Worm (Caenorhabditis elegans) whole organism, mixed stage, embryonic: Measurements from ENCODE around the gene sipa-1.

ENCODE experiments used
- blmp-1 ChIP-seq: fragments of 150-350 bp; optimal IDR thresholded peaks from 2 replicates; lab custom pipeline; 2014; ENCODE audit warnings: missing biosample characterization, missing genetic modification characterization
- ceh-39 ChIP-seq: fragments of 150-350 bp; optimal IDR thresholded peaks from 2 replicates; lab custom pipeline; 2014; ENCODE audit warnings: missing biosample characterization, missing genetic modification characterization
- ces-1 ChIP-seq: fragments of 150-350 bp; optimal IDR thresholded peaks from 2 replicates; lab custom pipeline; 2014; ENCODE audit warnings: missing biosample characterization, missing genetic modification reagents, missing genetic modification characterization
- drap-1 ChIP-seq: fragments of 200-800 bp; sonication (Bioruptor generic); optimal IDR thresholded peaks from 3 replicates; lab custom pipeline; 2018; ENCODE audit warnings: mild to moderate bottlenecking, missing genetic modification characterization, missing compliant biosample characterization
- elt-1 ChIP-seq: sonication (generic microtip); optimal IDR thresholded peaks from 2 replicates; lab custom pipeline; 2017; ENCODE audit warnings: missing genetic modification characterization, mild to moderate bottlenecking, missing compliant biosample characterization, antibody characterized with exemption, moderate library complexity, borderline replicate concordance; ENCODE audit not compliant: insufficient read depth
- elt-3 ChIP-seq: fragments of 150-350 bp; optimal IDR thresholded peaks from 2 replicates; lab custom pipeline; 2014; ENCODE audit warnings: missing biosample characterization, missing genetic modification characterization
- flh-1 ChIP-seq: fragments of 200-800 bp; sonication (Bioruptor generic); optimal IDR thresholded peaks from 2 replicates; lab custom pipeline; 2018; ENCODE audit warnings: mild to moderate bottlenecking, missing genetic modification characterization, moderate library complexity, missing compliant biosample characterization
- hlh-1 ChIP-seq: fragments of 150-350 bp; optimal IDR thresholded peaks from 2 replicates; lab custom pipeline; 2014; ENCODE audit warnings: missing biosample characterization, missing genetic modification reagents, missing genetic modification characterization
- lin-13 ChIP-seq: fragments of 150-350 bp; optimal IDR thresholded peaks from 2 replicates; lab custom pipeline; 2014; ENCODE audit warnings: missing biosample characterization, missing genetic modification characterization
- lsy-2 ChIP-seq: fragments of 150-350 bp; optimal IDR thresholded peaks from 2 replicates; lab custom pipeline; 2014; ENCODE audit warnings: missing biosample characterization, missing genetic modification characterization
- mab-5 ChIP-seq: fragments of 150-350 bp; optimal IDR thresholded peaks from 2 replicates; lab custom pipeline; 2014; ENCODE audit warnings: missing biosample characterization, missing genetic modification characterization
- mep-1 ChIP-seq: fragments of 150-350 bp; optimal IDR thresholded peaks from 2 replicates; lab custom pipeline; 2017; ENCODE audit warnings: missing biosample characterization, missing genetic modification reagents, missing genetic modification characterization, inconsistent platforms
- mls-2 ChIP-seq: sonication (generic microtip); optimal IDR thresholded peaks from 2 replicates; lab custom pipeline; 2016; ENCODE audit warnings: mild to moderate bottlenecking, missing genetic modification characterization, moderate library complexity, missing compliant biosample characterization
- nhr-12 ChIP-seq: fragments of 150-350 bp; optimal IDR thresholded peaks from 2 replicates; lab custom pipeline; 2014; ENCODE audit warnings: missing biosample characterization, missing genetic modification characterization
- nhr-2 ChIP-seq: fragments of 150-350 bp; optimal IDR thresholded peaks from 2 replicates; lab custom pipeline; 2014; ENCODE audit warnings: missing biosample characterization, missing genetic modification characterization
- nhr-237 ChIP-seq: fragments of 150-350 bp; optimal IDR thresholded peaks from 2 replicates; lab custom pipeline; 2014; ENCODE audit warnings: missing biosample characterization, missing genetic modification characterization
- nhr-28 ChIP-seq: fragments of 150-350 bp; optimal IDR thresholded peaks from 2 replicates; lab custom pipeline; 2014; ENCODE audit warnings: missing biosample characterization, missing genetic modification characterization
- pha-4 ChIP-seq: fragments of 150-350 bp; optimal IDR thresholded peaks from 2 replicates; lab custom pipeline; 2018; ENCODE audit warnings: missing biosample characterization, missing genetic modification reagents, missing genetic modification characterization
- sem-2 ChIP-seq: fragments of 200-800 bp; sonication (Bioruptor generic); optimal IDR thresholded peaks from 2 replicates; lab custom pipeline; 2018; ENCODE audit warnings: mild to moderate bottlenecking, missing genetic modification characterization, missing compliant biosample characterization
- snpc-4 ChIP-seq: fragments of 150-350 bp; optimal IDR thresholded peaks from 2 replicates; lab custom pipeline; 2014; ENCODE audit warnings: missing biosample characterization, missing genetic modification characterization
- tbx-8 ChIP-seq: fragments of 200-800 bp; sonication (Bioruptor generic); optimal IDR thresholded peaks from 2 replicates; lab custom pipeline; 2018; ENCODE audit warnings: mild to moderate bottlenecking, missing genetic modification characterization, moderate library complexity, missing compliant biosample characterization
- unc-120 ChIP-seq: sonication (generic microtip); optimal IDR thresholded peaks from 2 replicates; lab custom pipeline; 2017; ENCODE audit warnings: missing genetic modification characterization, missing compliant biosample characterization; ENCODE audit not compliant: poor library complexity, severe bottlenecking
- unc-39 ChIP-seq: fragments of 150-350 bp; optimal IDR thresholded peaks from 2 replicates; lab custom pipeline; 2014; ENCODE audit warnings: missing biosample characterization, missing genetic modification characterization
- zip-8 ChIP-seq: fragments of 150-350 bp; optimal IDR thresholded peaks from 2 replicates; lab custom pipeline; 2014; ENCODE audit warnings: missing biosample characterization, missing genetic modification characterization
- ztf-11 ChIP-seq: fragments of 150-350 bp; optimal IDR thresholded peaks from 2 replicates; lab custom pipeline; 2014; ENCODE audit warnings: missing biosample characterization, missing genetic modification characterization

Gene sipa-1

DNA sequence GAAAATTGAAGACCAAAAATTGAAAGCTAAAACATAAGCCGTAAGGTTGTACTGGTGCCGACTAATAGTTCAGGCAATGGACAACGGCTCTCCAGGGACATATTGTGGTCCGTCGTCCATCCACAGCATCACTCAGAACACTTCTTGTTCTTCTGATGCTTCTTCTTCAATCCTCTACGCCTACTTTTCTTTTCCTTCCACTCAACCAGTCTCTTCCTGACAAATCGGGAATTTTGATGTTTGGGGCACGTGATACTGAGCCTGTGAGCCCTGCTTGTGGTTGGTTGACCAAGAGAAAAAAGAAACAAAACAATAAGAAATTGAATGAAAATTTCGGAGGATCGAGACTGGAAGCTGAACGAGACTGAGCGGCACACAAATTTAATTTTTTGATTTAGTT lies 15.8 kb downstream of the sipa-1 start:
- no peak for TF ChIP-seq lin-13 (tag; lab: Kevin White, UChicago)
- no peak for TF ChIP-seq unc-39 (tag; lab: Kevin White, UChicago)
- no peak for TF ChIP-seq unc-120
- no peak for TF ChIP-seq mls-2
- TF ChIP-seq elt-3 (tag; lab: Kevin White, UChicago) = no peak
- TF ChIP-seq hlh-1 (tag; lab: Kevin White, UChicago) = no peak
- no peak for TF ChIP-seq pha-4 (tag; lab: Kevin White, UChicago)
- no peak for TF ChIP-seq ces-1 (GFP tag; lab: Kevin White, UChicago)
- TF ChIP-seq mep-1 (tag; lab: Kevin White, UChicago) = no peak
- no peak for TF ChIP-seq sem-2 (GFP tag; lab: Kevin White, UChicago)
- no peak for TF ChIP-seq nhr-28
- no peak for TF ChIP-seq drap-1 (GFP tag; lab: Kevin White, UChicago)
- no peak for TF ChIP-seq mab-5 (tag; lab: Kevin White, UChicago)

DNA sequence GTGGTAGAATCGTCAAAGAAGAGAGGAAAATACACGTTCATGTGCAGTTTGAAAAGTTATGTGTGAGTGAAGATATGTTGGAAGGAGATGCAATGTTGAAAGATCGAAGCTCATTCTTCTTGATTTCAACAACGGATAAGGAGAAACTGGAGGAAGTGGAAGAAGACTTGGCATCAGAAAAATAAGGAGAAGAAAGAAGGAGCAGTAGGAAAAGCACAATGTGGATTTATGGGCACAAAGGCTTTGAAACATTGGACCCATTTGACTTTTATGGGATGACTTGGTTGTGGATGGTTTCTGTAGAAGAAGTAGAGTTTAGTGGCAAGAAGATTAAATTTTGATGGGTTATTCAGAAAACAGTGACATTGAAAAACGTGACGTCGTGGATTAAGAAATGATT lies 17.0 kb downstream of the sipa-1 start:
- TF ChIP-seq elt-1 (tag; lab: Kevin White, UChicago) = no peak

DNA sequence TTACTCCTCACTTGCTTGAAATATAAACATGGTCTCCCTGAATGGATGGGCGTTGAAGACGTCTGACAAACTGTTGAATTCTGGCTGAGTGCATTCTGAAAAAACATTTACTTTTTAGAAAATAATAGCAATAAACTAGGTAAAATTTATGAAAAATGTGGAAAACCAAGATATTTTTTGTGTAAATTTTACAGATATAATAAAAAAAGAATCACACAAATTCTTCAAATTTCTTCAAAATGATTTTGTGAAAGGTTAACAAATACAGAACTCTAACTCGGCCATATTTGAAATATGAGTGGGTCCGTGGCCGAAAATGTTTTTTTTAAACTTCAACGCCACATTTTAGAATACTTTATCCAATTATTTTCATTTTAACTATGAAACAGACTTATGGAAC lies 18.9 kb downstream of the sipa-1 start, which contains the start of gene glb-15:
Gene glb-15 (minus strand): TSS at position 101 of the 400 bp plus-strand sequence.
- TF ChIP-seq blmp-1 (no peak), nhr-237 (tag; lab: Kevin White, UChicago) (no peak), flh-1 (GFP tag; lab: Kevin White, UChicago) (no peak), mep-1 (tag; lab: Kevin White, UChicago) (no peak), elt-3 (tag; lab: Kevin White, UChicago) (no peak), mls-2 (no peak), ces-1 (GFP tag; lab: Kevin White, UChicago) (no peak), lsy-2 (no peak), nhr-12 (tag; lab: Kevin White, UChicago) (no peak), ceh-39 (tag; lab: Kevin White, UChicago) (no peak), snpc-4 (tag; lab: Kevin White, UChicago) (no peak)

DNA sequence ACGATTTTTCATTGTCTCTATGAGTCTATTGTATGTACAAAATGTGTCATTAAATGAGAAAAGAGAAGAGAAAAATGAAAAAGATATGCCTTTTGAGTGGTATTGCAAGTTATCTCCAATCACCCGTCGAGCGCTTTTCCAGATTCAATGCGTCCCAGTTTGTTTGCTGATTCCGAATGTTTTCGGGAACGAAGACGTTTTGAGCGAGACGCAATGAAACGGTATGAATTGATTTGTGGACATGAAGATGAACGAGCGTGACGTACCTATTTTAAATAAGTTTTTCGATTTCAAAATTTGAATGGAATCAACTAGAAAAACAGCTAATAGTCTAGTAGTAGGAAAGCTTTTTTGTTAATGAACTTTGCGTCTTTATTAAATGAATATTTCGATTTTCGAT lies 20.3 kb downstream of the sipa-1 start:
- TF ChIP-seq blmp-1 (no peak), tbx-8 (no peak), pha-4 (tag; lab: Kevin White, UChicago) (no peak), nhr-2 (tag; lab: Kevin White, UChicago) (no peak), unc-120 (no peak), lin-13 (tag; lab: Kevin White, UChicago) (no peak), mab-5 (tag; lab: Kevin White, UChicago) (no peak), nhr-12 (tag; lab: Kevin White, UChicago) (no peak), ztf-11 (no peak), mls-2 (no peak), elt-1 (tag; lab: Kevin White, UChicago) (no peak), lsy-2 (no peak)

DNA sequence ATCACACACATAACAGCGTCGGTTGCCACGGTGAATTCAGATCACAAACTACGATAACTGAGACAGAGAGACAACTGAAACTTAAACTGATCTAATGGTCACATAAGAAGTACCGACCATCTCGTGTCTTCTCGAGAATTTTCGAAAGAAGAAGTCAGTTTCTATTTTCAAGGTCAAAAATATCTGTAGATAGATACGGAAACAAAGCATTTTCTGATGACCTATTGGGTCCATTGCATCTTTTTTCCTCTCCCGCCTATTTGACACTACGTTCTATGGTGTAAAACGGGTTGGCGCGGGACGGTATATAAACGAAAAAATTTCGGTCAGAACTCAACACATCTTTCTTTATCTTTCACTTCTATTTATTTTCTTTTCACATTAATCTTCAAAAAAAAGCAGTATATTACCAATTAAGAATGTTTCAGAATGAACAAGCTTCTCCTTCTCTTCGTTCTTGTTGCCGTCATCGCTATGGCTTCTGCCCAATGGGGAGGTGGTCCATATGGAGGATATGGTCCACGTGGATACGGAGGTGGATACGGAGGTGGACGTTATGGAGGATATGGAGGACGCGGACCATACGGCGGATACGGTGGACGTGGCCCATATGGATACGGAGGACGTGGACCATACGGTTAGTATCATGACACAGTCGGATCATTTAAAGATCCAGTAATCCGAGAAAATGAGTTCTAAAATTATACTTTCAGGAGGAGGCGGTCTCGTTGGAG lies 21.0 kb downstream of the sipa-1 start, which contains the start of gene nlp-24:
Gene nlp-24 (plus strand): TSS at position 429 of the 734 bp plus-strand sequence.
- TF ChIP-seq ceh-39 (tag; lab: Kevin White, UChicago) = no peak
- no peak for TF ChIP-seq sem-2 (GFP tag; lab: Kevin White, UChicago)
- no peak for TF ChIP-seq snpc-4 (tag; lab: Kevin White, UChicago)
- no peak for TF ChIP-seq nhr-12 (tag; lab: Kevin White, UChicago)
- TF ChIP-seq zip-8 (tag; lab: Kevin White, UChicago) = no peak
- TF ChIP-seq, all 35 proteins: peak for 0

DNA sequence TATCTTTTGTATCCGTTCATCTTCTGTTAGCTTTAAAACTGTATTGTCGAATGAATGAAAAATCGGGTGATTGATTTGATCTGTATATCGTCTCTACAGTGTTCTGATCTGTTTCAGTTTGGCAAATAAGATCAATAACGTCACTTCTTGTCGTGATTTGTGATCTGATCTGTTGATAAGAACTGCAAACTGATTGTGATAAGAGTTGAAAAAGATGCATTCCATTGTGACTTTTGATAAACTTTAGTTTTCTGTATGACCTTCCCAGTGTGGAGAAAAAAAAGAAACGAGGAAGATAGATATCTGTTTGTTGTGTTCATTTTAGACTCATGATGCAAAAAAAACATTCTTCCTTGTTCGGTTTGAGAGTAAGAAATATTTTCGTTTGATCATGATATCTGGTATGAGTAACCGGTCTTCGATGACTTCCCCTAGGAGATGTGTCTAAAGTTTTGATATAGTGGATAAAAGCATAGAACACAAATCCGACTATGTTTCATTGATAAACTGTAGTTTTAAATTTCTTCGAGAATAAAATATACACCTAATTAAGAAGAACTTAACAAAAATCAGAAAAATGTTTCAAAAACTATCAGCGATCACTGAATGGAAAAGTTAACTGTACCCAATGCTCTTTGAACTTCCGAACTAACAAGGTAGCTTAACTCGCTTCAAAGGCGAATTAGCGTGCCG lies 22.1 kb downstream of the sipa-1 start:
- TF ChIP-seq mab-5 (tag; lab: Kevin White, UChicago) (no peak), elt-1 (tag; lab: Kevin White, UChicago) (peak; percentile 67)

DNA sequence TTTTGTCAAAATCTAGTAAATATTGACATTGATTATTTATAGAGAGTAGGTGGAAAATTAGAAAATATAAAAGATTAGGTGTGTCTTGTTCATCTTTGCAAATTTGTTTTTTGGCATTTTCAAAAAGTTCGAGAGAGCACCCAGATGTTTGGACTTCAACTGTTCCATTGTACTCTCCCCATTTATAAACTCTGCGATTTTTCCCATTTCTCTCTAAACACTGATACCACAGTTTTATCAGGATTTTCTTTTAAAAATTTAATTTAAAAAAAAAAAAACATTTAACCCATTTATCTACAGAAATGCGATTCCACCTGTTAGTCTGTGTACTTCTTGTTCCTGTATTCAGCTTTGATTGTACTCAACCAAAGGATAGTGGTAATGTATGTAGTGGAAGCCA lies 24.1 kb downstream of the sipa-1 start, which contains the start of gene tag-290:
Gene tag-290 (plus strand): TSS at position 301 of the 400 bp plus-strand sequence.
- TF ChIP-seq mep-1 (tag; lab: Kevin White, UChicago) = no peak
- no peak for TF ChIP-seq drap-1 (GFP tag; lab: Kevin White, UChicago)
- TF ChIP-seq mls-2 = no peak
- TF ChIP-seq tbx-8 = no peak
- TF ChIP-seq nhr-28 = no peak
